Worm (Caenorhabditis elegans) whole organism, mixed stage, embryonic: ENCODE results near the gene sdz-13.

Experiments used
- M03D4.4 ChIP-seq: sonication (generic microtip); optimal IDR thresholded peaks from 2 replicates; lab custom pipeline; 2017; ENCODE audit warnings: mild to moderate bottlenecking, missing genetic modification characterization, missing compliant biosample characterization
- bed-3 ChIP-seq: fragments of 200-800 bp; sonication (Bioruptor generic); optimal IDR thresholded peaks from 3 replicates; lab custom pipeline; 2018; ENCODE audit warnings: mild to moderate bottlenecking, missing genetic modification characterization, moderate library complexity, missing compliant biosample characterization
- blmp-1 ChIP-seq: fragments of 150-350 bp; optimal IDR thresholded peaks from 2 replicates; lab custom pipeline; 2014; ENCODE audit warnings: missing biosample characterization, missing genetic modification characterization
- ceh-39 ChIP-seq: fragments of 150-350 bp; optimal IDR thresholded peaks from 2 replicates; lab custom pipeline; 2014; ENCODE audit warnings: missing biosample characterization, missing genetic modification characterization
- ceh-43 ChIP-seq: fragments of 200-800 bp; sonication (Bioruptor generic); optimal IDR thresholded peaks from 2 replicates; lab custom pipeline; 2018; ENCODE audit warnings: mild to moderate bottlenecking, missing genetic modification characterization, moderate library complexity, missing compliant biosample characterization
- ceh-83 ChIP-seq: fragments of 200-800 bp; sonication (Bioruptor generic); optimal IDR thresholded peaks from 2 replicates; lab custom pipeline; 2018; ENCODE audit warnings: mild to moderate bottlenecking, missing genetic modification characterization, missing compliant biosample characterization
- cnd-1 ChIP-seq: fragments of 200-800 bp; sonication (Bioruptor generic); optimal IDR thresholded peaks from 2 replicates; lab custom pipeline; 2018; ENCODE audit warnings: mild to moderate bottlenecking, missing genetic modification characterization, missing compliant biosample characterization
- drap-1 ChIP-seq: fragments of 200-800 bp; sonication (Bioruptor generic); optimal IDR thresholded peaks from 3 replicates; lab custom pipeline; 2018; ENCODE audit warnings: mild to moderate bottlenecking, missing genetic modification characterization, missing compliant biosample characterization
- elt-1 ChIP-seq: sonication (generic microtip); optimal IDR thresholded peaks from 2 replicates; lab custom pipeline; 2017; ENCODE audit warnings: missing genetic modification characterization, mild to moderate bottlenecking, missing compliant biosample characterization, antibody characterized with exemption, moderate library complexity, borderline replicate concordance; ENCODE audit not compliant: insufficient read depth
- flh-1 ChIP-seq: fragments of 200-800 bp; sonication (Bioruptor generic); optimal IDR thresholded peaks from 2 replicates; lab custom pipeline; 2018; ENCODE audit warnings: mild to moderate bottlenecking, missing genetic modification characterization, moderate library complexity, missing compliant biosample characterization
- lin-13 ChIP-seq: fragments of 150-350 bp; optimal IDR thresholded peaks from 2 replicates; lab custom pipeline; 2014; ENCODE audit warnings: missing biosample characterization, missing genetic modification characterization
- lin-32 ChIP-seq: fragments of 200-800 bp; sonication (Bioruptor generic); optimal IDR thresholded peaks from 2 replicates; lab custom pipeline; 2018; ENCODE audit warnings: mild to moderate bottlenecking, missing genetic modification characterization, missing compliant biosample characterization
- lsy-2 ChIP-seq: fragments of 150-350 bp; optimal IDR thresholded peaks from 2 replicates; lab custom pipeline; 2014; ENCODE audit warnings: missing biosample characterization, missing genetic modification characterization
- mep-1 ChIP-seq: fragments of 150-350 bp; optimal IDR thresholded peaks from 2 replicates; lab custom pipeline; 2017; ENCODE audit warnings: missing biosample characterization, missing genetic modification reagents, missing genetic modification characterization, inconsistent platforms
- nhr-12 ChIP-seq: fragments of 150-350 bp; optimal IDR thresholded peaks from 2 replicates; lab custom pipeline; 2014; ENCODE audit warnings: missing biosample characterization, missing genetic modification characterization
- nhr-237 ChIP-seq: fragments of 150-350 bp; optimal IDR thresholded peaks from 2 replicates; lab custom pipeline; 2014; ENCODE audit warnings: missing biosample characterization, missing genetic modification characterization
- nhr-28 ChIP-seq: fragments of 150-350 bp; optimal IDR thresholded peaks from 2 replicates; lab custom pipeline; 2014; ENCODE audit warnings: missing biosample characterization, missing genetic modification characterization
- nhr-76 ChIP-seq: sonication (generic microtip); optimal IDR thresholded peaks from 2 replicates; lab custom pipeline; 2017; ENCODE audit warnings: missing biosample characterization, missing genetic modification characterization
- sem-2 ChIP-seq: fragments of 200-800 bp; sonication (Bioruptor generic); optimal IDR thresholded peaks from 2 replicates; lab custom pipeline; 2018; ENCODE audit warnings: mild to moderate bottlenecking, missing genetic modification characterization, missing compliant biosample characterization
- snpc-4 ChIP-seq: fragments of 150-350 bp; optimal IDR thresholded peaks from 2 replicates; lab custom pipeline; 2014; ENCODE audit warnings: missing biosample characterization, missing genetic modification characterization
- sptf-1 ChIP-seq: sonication (generic microtip); optimal IDR thresholded peaks from 2 replicates; lab custom pipeline; 2017; ENCODE audit warnings: mild to moderate bottlenecking, missing genetic modification characterization, moderate library complexity, missing compliant biosample characterization
- unc-120 ChIP-seq: sonication (generic microtip); optimal IDR thresholded peaks from 2 replicates; lab custom pipeline; 2017; ENCODE audit warnings: missing genetic modification characterization, missing compliant biosample characterization; ENCODE audit not compliant: poor library complexity, severe bottlenecking
- unc-39 ChIP-seq: fragments of 150-350 bp; optimal IDR thresholded peaks from 2 replicates; lab custom pipeline; 2014; ENCODE audit warnings: missing biosample characterization, missing genetic modification characterization
- unc-62 ChIP-seq: fragments of 150-350 bp; optimal IDR thresholded peaks from 2 replicates; lab custom pipeline; 2014; ENCODE audit warnings: missing biosample characterization, missing genetic modification reagents, missing genetic modification characterization
- zip-8 ChIP-seq: fragments of 150-350 bp; optimal IDR thresholded peaks from 2 replicates; lab custom pipeline; 2014; ENCODE audit warnings: missing biosample characterization, missing genetic modification characterization
- ztf-11 ChIP-seq: fragments of 150-350 bp; optimal IDR thresholded peaks from 2 replicates; lab custom pipeline; 2014; ENCODE audit warnings: missing biosample characterization, missing genetic modification characterization

Gene sdz-13

DNA sequence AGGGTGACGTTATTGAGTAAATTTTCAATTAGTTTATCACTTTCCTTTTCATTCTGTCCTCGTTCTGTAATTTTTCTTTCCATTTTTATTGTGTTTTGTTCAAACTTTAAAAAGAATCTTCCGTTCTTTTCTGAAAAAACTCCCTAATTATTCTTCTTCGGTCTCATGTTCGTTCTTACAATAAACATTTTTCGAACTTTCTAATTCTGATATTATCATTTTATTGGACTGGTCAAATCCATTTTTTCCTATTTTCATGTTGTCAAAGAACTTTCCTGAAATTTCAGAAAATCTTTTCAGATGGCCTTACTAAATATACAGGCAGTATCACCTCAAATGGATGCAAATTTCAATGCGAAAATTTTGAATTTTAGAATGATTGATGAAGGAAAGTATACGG, 15.4 kb downstream of the sdz-13 start, which contains the start of gene nish-1:
TSS of gene nish-1 (plus strand) at position 301 of the 400 bp plus-strand sequence.
- TF ChIP-seq lin-32 (GFP tag; lab: Kevin White, UChicago) (no peak), sptf-1 (tag; lab: Kevin White, UChicago) (no peak), sem-2 (GFP tag; lab: Kevin White, UChicago) (no peak), ceh-83 (GFP tag; lab: Kevin White, UChicago) (no peak), mep-1 (tag; lab: Kevin White, UChicago) (no peak), nhr-12 (tag; lab: Kevin White, UChicago) (no peak), drap-1 (no peak), snpc-4 (tag; lab: Kevin White, UChicago) (no peak), elt-1 (tag; lab: Kevin White, UChicago) (no peak), unc-62 (GFP tag; lab: Kevin White, UChicago) (no peak), lin-13 (tag; lab: Kevin White, UChicago) (no peak), nhr-28 (no peak), unc-120 (tag; lab: Kevin White, UChicago) (no peak)

DNA sequence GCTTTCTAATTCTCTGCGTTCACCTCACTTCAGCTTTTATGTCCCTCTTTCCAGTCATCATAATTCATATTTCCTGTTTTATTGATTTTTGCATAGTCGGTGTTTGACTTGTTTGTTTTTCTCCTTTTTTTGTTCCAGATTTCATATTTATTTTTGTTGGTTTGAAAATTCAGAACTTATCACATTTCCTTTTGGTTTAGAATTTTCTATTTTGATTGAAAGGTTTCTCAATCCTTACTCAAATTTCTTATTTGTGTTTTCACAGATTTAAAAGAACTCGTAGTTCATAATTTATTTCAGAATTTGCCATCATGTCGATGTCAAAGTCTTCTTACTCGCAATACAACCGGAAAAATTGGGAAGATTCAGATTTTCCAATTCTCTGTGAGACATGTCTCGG, 18.3 kb downstream of the sdz-13 start, which contains the start of gene rbm-22:
TSS of gene rbm-22 (plus strand) at position 301 of the 400 bp plus-strand sequence.
- TF ChIP-seq elt-1 (tag; lab: Kevin White, UChicago): no peak
- TF ChIP-seq unc-39: no peak

DNA sequence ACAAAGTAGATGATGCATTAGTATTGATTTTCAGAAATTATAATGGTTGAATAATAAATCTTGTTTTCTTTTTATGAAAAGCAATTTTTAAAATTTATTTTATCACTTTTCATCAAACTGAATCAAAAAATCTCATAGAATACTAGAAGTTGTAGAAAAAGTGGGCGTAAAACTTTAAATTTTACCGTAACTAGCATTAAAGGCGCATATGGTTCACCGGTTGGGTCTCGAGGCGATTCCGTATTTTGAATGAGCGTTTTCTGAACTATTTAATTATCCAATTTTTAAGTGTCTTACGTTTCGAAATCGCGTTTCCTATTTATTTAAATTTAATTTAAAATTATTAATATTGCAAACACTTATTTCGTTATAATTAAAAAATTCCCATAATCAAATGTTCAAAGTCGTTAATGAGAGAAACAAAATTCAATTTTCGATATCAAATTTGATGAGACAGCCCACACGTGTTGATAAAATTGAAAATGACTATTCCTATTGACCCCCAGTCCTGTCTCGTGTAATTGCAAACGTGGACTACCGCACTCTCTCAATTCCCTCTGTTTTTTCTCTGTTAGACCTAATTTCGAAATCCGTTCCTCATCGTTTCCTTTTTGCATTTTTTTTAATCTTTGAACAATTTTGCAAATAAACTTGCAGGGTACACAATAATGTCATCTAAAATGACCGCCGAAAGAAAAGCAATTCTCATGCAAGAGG, 21.0 kb downstream of the sdz-13 start, which contains the start of the genes T11G6.2 and hars-1:
TSS of gene T11G6.2 (minus strand) at position 197 of the 717 bp plus-strand sequence.
TSS of gene hars-1 (plus strand) at position 658 of the 717 bp plus-strand sequence.
- TF ChIP-seq sptf-1 (tag; lab: Kevin White, UChicago): no peak
- no peak for TF ChIP-seq ceh-39 (tag; lab: Kevin White, UChicago)
- TF ChIP-seq flh-1 (GFP tag; lab: Kevin White, UChicago): no peak
- TF ChIP-seq, all 35 proteins: peak for 0

DNA sequence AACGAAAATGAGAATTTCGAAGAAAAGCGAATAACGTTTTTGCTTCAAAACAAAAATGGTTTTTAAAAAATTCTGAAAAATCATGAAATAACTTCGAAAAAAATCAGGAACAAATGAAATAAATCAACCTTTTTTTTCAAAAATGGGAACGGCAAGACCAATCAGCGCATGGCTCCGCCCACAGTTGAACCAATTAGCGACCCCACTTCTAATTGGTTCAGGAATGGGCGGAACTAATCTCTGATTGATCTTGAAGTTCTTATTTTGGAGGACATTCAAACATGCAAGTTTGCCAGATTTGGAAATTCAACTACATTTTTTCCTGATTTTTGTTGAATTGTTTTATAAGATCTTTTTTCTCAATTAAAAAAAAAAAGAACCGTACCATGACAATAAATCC, 23.5 kb downstream of the sdz-13 start:
- TF ChIP-seq unc-120 (tag; lab: Kevin White, UChicago): no peak
- TF ChIP-seq flh-1 (GFP tag; lab: Kevin White, UChicago): no peak
- no peak for TF ChIP-seq nhr-237
- no peak for TF ChIP-seq zip-8 (tag; lab: Kevin White, UChicago)
- TF ChIP-seq cnd-1 (tag; lab: Kevin White, UChicago): no peak
- TF ChIP-seq unc-62 (GFP tag; lab: Kevin White, UChicago): no peak
- no peak for TF ChIP-seq M03D4.4 (tag; lab: Kevin White, UChicago)
- TF ChIP-seq ceh-39 (tag; lab: Kevin White, UChicago): no peak
- TF ChIP-seq blmp-1 (tag; lab: Kevin White, UChicago): no peak
- TF ChIP-seq mep-1 (tag; lab: Kevin White, UChicago): no peak
- no peak for TF ChIP-seq lin-13 (tag; lab: Kevin White, UChicago)
- TF ChIP-seq ceh-43 (GFP tag; lab: Kevin White, UChicago): no peak
- no peak for TF ChIP-seq bed-3 (GFP tag; lab: Kevin White, UChicago)
- TF ChIP-seq nhr-76 (tag; lab: Kevin White, UChicago): no peak
- no peak for TF ChIP-seq lsy-2 (tag; lab: Kevin White, UChicago)
- TF ChIP-seq sem-2 (GFP tag; lab: Kevin White, UChicago): no peak
- no peak for TF ChIP-seq ceh-83 (GFP tag; lab: Kevin White, UChicago)
- no peak for TF ChIP-seq snpc-4 (tag; lab: Kevin White, UChicago)
- TF ChIP-seq lin-32 (GFP tag; lab: Kevin White, UChicago): no peak
- TF ChIP-seq sptf-1 (tag; lab: Kevin White, UChicago): no peak

DNA sequence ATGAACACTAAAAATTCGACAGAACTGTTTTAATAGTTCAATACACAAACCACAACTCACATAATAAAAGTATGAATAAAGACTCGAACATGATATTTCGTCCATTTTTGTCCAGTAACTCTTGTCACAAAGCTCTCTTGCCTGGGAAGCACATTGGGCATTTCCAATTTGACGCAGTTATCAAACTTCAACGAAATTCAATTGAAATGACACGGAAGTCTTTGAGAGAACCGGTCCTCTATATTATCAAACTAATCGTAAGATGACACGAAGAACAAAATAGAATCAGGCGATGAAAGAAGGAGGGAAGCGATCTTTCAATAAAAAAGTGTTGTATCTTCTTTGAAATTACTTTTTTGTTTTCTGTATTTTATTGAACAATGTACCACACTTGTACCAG, 24.4 kb downstream of the sdz-13 start, which contains the start of gene T11G6.3:
TSS of gene T11G6.3 (minus strand) at position 189 of the 400 bp plus-strand sequence.
- no peak for TF ChIP-seq ztf-11
- TF ChIP-seq lsy-2 (tag; lab: Kevin White, UChicago): no peak

DNA sequence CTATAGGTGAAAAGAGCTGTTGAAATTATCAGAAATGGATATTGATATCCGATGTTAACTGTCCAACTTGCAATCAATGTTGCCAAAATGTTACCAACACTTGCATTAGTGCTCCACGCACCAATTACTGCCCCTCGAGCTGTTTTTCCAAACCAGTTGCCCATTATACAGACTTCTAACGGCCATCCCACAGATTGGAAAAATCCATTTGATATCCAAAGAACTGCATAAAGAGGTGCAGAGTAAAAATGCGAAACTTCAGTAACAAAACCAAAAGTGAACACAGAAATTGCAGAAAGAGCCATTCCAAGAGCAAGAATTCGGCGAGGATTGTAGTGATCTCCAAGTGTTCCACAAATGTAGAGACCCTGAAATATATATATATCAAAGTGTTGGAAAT, 25.4 kb downstream of the sdz-13 start:
- TF ChIP-seq mep-1 (tag; lab: Kevin White, UChicago) (no peak), ceh-39 (tag; lab: Kevin White, UChicago) (no peak), ztf-11 (no peak)
- TF ChIP-seq, all 35 proteins: peak for 0
